Worm (Caenorhabditis elegans) whole organism, young adult: Measurements from ENCODE around the gene cest-13.

Experiments
- C06A6.2 ChIP-seq: fragments of 200-800 bp; sonication (Bioruptor generic); conservative IDR thresholded peaks from 2 replicates; pipeline ENCODE4 v1.3.6; 2022; ENCODE audit warnings: missing genetic modification characterization, missing compliant biosample characterization
- F39B2.1 ChIP-seq: fragments of 200-800 bp; sonication (Bioruptor generic); IDR thresholded peaks from 2 replicates; pipeline ENCODE4 v1.3.6; 2022; ENCODE audit warnings: missing genetic modification reagents, missing genetic modification characterization, missing compliant biosample characterization
- F49E8.2 ChIP-seq: sonication (generic microtip); optimal IDR thresholded peaks from 3 replicates; lab custom pipeline; 2017; ENCODE audit warnings: missing genetic modification characterization, mild to moderate bottlenecking, missing compliant biosample characterization, antibody characterized with exemption, moderate library complexity; ENCODE audit not compliant: insufficient read depth
- F52B5.7 ChIP-seq: sonication (generic microtip); optimal IDR thresholded peaks from 2 replicates; lab custom pipeline; 2016; ENCODE audit warnings: mild to moderate bottlenecking, missing genetic modification characterization, missing compliant biosample characterization
- T07F8.4 ChIP-seq: sonication (generic microtip); optimal IDR thresholded peaks from 2 replicates; lab custom pipeline; 2016; ENCODE audit warnings: mild to moderate bottlenecking, missing genetic modification characterization, moderate library complexity, missing compliant biosample characterization
- aptf-2 ChIP-seq: fragments of 200-800 bp; sonication (Bioruptor generic); conservative IDR thresholded peaks from 2 replicates; pipeline ENCODE4 v1.3.6; 2022; ENCODE audit warnings: missing genetic modification reagents, missing genetic modification characterization, missing compliant biosample characterization
- attf-3 ChIP-seq: fragments of 200-800 bp; sonication (Bioruptor generic); conservative IDR thresholded peaks from 2 replicates; pipeline ENCODE4 v1.3.6; 2022; ENCODE audit warnings: missing genetic modification reagents, missing genetic modification characterization, missing compliant biosample characterization
- attf-6 ChIP-seq: fragments of 200-800 bp; sonication (Bioruptor generic); IDR thresholded peaks from 2 replicates; pipeline ENCODE4 v1.3.6; 2022; ENCODE audit warnings: missing genetic modification reagents, missing genetic modification characterization, missing compliant biosample characterization
- ccch-3 ChIP-seq: fragments of 200-800 bp; sonication (Bioruptor generic); optimal IDR thresholded peaks from 2 replicates; lab custom pipeline; 2018; ENCODE audit warnings: mild to moderate bottlenecking, missing genetic modification characterization, missing compliant biosample characterization
- cebp-1 ChIP-seq, 2 experiments: fragments of 200-800 bp in 1 of 2; sonication (Bioruptor generic) in 1 of 2; sonication (generic microtip) in 1 of 2; IDR thresholded peaks in 1 of 2; optimal IDR thresholded peaks in 1 of 2; 2 replicates each; pipeline versions ENCODE4 v1.3.6 to Lab custom; 2017 to 2022; ENCODE audit warnings: missing compliant biosample characterization in 2 of 2, missing genetic modification characterization in 2 of 2, mild to moderate bottlenecking in 1 of 2, missing genetic modification reagents in 1 of 2, moderate library complexity in 1 of 2
- ceh-79 ChIP-seq: sonication (generic microtip); optimal IDR thresholded peaks from 2 replicates; lab custom pipeline; 2017; ENCODE audit warnings: mild to moderate bottlenecking, missing genetic modification characterization, missing compliant biosample characterization
- chd-7 ChIP-seq: sonication (generic microtip); optimal IDR thresholded peaks from 2 replicates; lab custom pipeline; 2016; ENCODE audit warnings: mild to moderate bottlenecking, missing genetic modification characterization, moderate library complexity, missing compliant biosample characterization
- die-1 ChIP-seq: sonication (generic microtip); optimal IDR thresholded peaks from 2 replicates; lab custom pipeline; 2016; ENCODE audit warnings: missing genotype, mild to moderate bottlenecking, missing genetic modification characterization, missing compliant biosample characterization
- dox-1 ChIP-seq: fragments of 200-800 bp; sonication (Bioruptor generic); IDR thresholded peaks from 2 replicates; pipeline ENCODE4 v1.3.6; 2022; ENCODE audit warnings: missing genetic modification reagents, missing genetic modification characterization, missing compliant biosample characterization
- egl-44 ChIP-seq: fragments of 200-800 bp; sonication (Bioruptor generic); IDR thresholded peaks from 2 replicates; pipeline ENCODE4 v1.3.6; 2022; ENCODE audit warnings: missing genetic modification reagents, missing genetic modification characterization, missing compliant biosample characterization
- ekl-4 ChIP-seq: fragments of 200-800 bp; sonication (Bioruptor generic); IDR thresholded peaks from 2 replicates; pipeline ENCODE4 v1.3.6; 2022; ENCODE audit warnings: missing genetic modification reagents, missing genetic modification characterization, missing compliant biosample characterization
- him-1 ChIP-seq: sonication (generic microtip); optimal IDR thresholded peaks from 2 replicates; lab custom pipeline; 2016; ENCODE audit warnings: missing genotype, missing genetic modification reagents, missing genetic modification characterization, missing compliant biosample characterization
- hlh-26 ChIP-seq: fragments of 200-800 bp; sonication (Bioruptor generic); conservative IDR thresholded peaks from 2 replicates; pipeline ENCODE4 v1.3.6; 2022; ENCODE audit warnings: missing genetic modification reagents, missing genetic modification characterization, missing compliant biosample characterization
- hmg-1.2 ChIP-seq: fragments of 200-800 bp; sonication (Bioruptor generic); IDR thresholded peaks from 2 replicates; pipeline ENCODE4 v1.3.6; 2022; ENCODE audit warnings: missing genetic modification reagents, missing genetic modification characterization, missing compliant biosample characterization
- hrde-1 ChIP-seq: sonication (generic microtip); optimal IDR thresholded peaks from 2 replicates; lab custom pipeline; 2016; ENCODE audit warnings: missing genetic modification characterization, mild to moderate bottlenecking, missing compliant biosample characterization, moderate library complexity, missing genotype, missing genetic modification reagents, borderline replicate concordance
- lin-26 ChIP-seq: fragments of 200-800 bp; sonication (Bioruptor generic); IDR thresholded peaks from 2 replicates; pipeline ENCODE4 v1.3.6; 2022; ENCODE audit warnings: missing genetic modification reagents, missing genetic modification characterization, missing compliant biosample characterization
- lin-35 ChIP-seq, 3 experiments: fragments of 150-350 bp in 2 of 3; sonication (generic microtip) in 1 of 3; optimal IDR thresholded peaks; 2 replicates each; lab custom pipeline; 2014 to 2018; ENCODE audit warnings: missing biosample characterization in 3 of 3, missing genetic modification characterization in 3 of 3, missing genetic modification reagents in 3 of 3
- madf-10 ChIP-seq: sonication (generic microtip); optimal IDR thresholded peaks from 2 replicates; lab custom pipeline; 2016; ENCODE audit warnings: mild to moderate bottlenecking, missing genetic modification characterization, missing compliant biosample characterization
- madf-6 ChIP-seq: fragments of 200-800 bp; sonication (Bioruptor generic); IDR thresholded peaks from 2 replicates; pipeline ENCODE4 v1.3.6; 2022; ENCODE audit warnings: missing genetic modification reagents, missing genetic modification characterization, missing compliant biosample characterization
- madf-8 ChIP-seq: fragments of 200-800 bp; sonication (Bioruptor generic); conservative IDR thresholded peaks from 2 replicates; pipeline ENCODE4 v1.3.6; 2022; ENCODE audit warnings: missing genetic modification reagents, missing genetic modification characterization, missing compliant biosample characterization
- mel-28 ChIP-seq: sonication (generic microtip); optimal IDR thresholded peaks from 2 replicates; lab custom pipeline; 2016; ENCODE audit warnings: borderline replicate concordance, mild to moderate bottlenecking, missing genetic modification characterization, missing compliant biosample characterization
- nhr-80 ChIP-seq: sonication (generic microtip); optimal IDR thresholded peaks from 2 replicates; lab custom pipeline; 2016; ENCODE audit warnings: missing genetic modification characterization, missing compliant biosample characterization
- nhr-90 ChIP-seq: sonication (generic microtip); optimal IDR thresholded peaks from 2 replicates; lab custom pipeline; 2016; ENCODE audit warnings: missing genotype, mild to moderate bottlenecking, missing genetic modification characterization, missing compliant biosample characterization
- rcor-1 ChIP-seq: fragments of 200-800 bp; sonication (Bioruptor generic); IDR thresholded peaks from 2 replicates; pipeline ENCODE4 v1.3.6; 2022; ENCODE audit warnings: missing genetic modification reagents, missing genetic modification characterization, missing compliant biosample characterization
- rpc-1 ChIP-seq, 2 experiments: fragments of 150-350 bp in 1 of 2; sonication (generic microtip) in 1 of 2; optimal IDR thresholded peaks; 2 replicates each; lab custom pipeline; 2014 to 2018; ENCODE audit warnings: missing biosample characterization in 1 of 2, missing genetic modification characterization in 1 of 2, missing genetic modification reagents in 1 of 2, missing genotype in 1 of 2
- sdz-38 ChIP-seq: sonication (generic microtip); optimal IDR thresholded peaks from 2 replicates; lab custom pipeline; 2016; ENCODE audit warnings: missing genotype, missing genetic modification characterization, missing compliant biosample characterization
- snpc-1.3 ChIP-seq: sonication (generic microtip); optimal IDR thresholded peaks from 2 replicates; lab custom pipeline; 2017; ENCODE audit warnings: missing genetic modification characterization, mild to moderate bottlenecking, missing compliant biosample characterization, antibody characterized with exemption, moderate library complexity, missing genotype, missing genetic modification reagents; ENCODE audit not compliant: insufficient read depth
- snpc-4 ChIP-seq, 5 experiments: fragments of 150-350 bp in 1 of 5; sonication (generic microtip) in 4 of 5; optimal IDR thresholded peaks; 2 replicates each; lab custom pipeline; 2014 to 2018; ENCODE audit warnings: missing genetic modification characterization in 5 of 5, missing biosample characterization in 3 of 5, antibody characterized with exemption in 2 of 5, mild to moderate bottlenecking in 2 of 5, missing compliant biosample characterization in 2 of 5, missing genotype in 2 of 5, moderate library complexity in 2 of 5, missing genetic modification reagents in 1 of 5
- sptf-2 ChIP-seq: fragments of 200-800 bp; sonication (Bioruptor generic); optimal IDR thresholded peaks from 2 replicates; lab custom pipeline; 2018; ENCODE audit warnings: mild to moderate bottlenecking, missing genetic modification characterization, missing compliant biosample characterization
- tbp1 ChIP-seq: fragments of 200-800 bp; sonication (Bioruptor generic); optimal IDR thresholded peaks from 2 replicates; lab custom pipeline; 2018; ENCODE audit warnings: mild to moderate bottlenecking, missing genetic modification characterization, missing compliant biosample characterization
- xnd-1 ChIP-seq: sonication (generic microtip); optimal IDR thresholded peaks from 2 replicates; lab custom pipeline; 2016; ENCODE audit warnings: missing genotype, missing genetic modification reagents, missing genetic modification characterization, missing compliant biosample characterization
- ztf-18 ChIP-seq: sonication (generic microtip); optimal IDR thresholded peaks from 2 replicates; lab custom pipeline; 2016; ENCODE audit warnings: missing genotype, mild to moderate bottlenecking, missing genetic modification characterization, missing compliant biosample characterization
- ztf-26 ChIP-seq: sonication (generic microtip); optimal IDR thresholded peaks from 2 replicates; lab custom pipeline; 2017; ENCODE audit warnings: missing genetic modification characterization, missing compliant biosample characterization

Gene cest-13

DNA sequence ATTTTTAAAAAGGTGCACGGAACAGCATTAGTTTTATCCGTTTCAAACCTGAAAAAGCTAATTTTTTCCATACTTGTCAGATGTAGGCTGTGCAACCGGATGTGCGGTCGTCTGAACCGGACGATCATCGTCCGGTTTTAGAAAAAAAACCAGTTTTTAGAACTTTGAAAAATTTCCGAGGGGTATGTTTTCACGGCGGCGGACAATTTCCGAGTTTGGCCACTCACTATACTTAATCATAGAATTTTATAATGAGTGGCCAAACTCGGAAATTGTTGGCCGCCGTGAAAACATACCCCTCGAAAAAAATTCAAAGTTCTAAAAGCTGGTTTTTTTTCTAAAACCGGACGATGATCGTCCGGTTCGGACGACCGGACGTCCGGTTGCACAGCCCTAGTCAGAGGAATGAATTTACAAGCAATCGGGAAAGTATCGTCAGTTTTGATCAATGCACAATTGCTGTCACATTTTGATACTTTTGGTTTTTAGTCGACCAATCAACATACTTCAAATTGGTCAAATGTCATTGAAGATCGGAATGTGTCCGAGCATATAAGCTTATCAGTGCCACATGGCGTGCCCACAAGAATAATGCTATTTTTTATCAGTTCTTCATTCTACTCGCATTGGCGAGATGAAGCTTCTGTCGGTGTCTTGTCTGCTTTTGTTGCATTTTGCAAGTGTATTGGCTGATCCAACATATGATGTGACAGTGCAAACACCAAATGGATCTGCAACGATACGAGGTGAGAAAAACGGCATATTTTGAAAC is at the start of gene cest-13:
cest-13 (plus strand) TSS at position 562 of the 772 bp plus-strand sequence.
- TF ChIP-seq ztf-26 (tag; lab: Kevin White, UChicago) (no peak), ekl-4 (no peak), C06A6.2 (no peak), nhr-80 (tag; lab: Kevin White, UChicago) (peak; percentile 71), dox-1 (GFP tag; lab: Robert Waterston, UW) (peak; percentile 50), F52B5.7 (tag; lab: Kevin White, UChicago) (no peak), hmg-1.2 (GFP tag; lab: Robert Waterston, UW) (peak; percentile 48), madf-6 (GFP tag; lab: Robert Waterston, UW) (no peak), tbp1 (GFP tag; lab: Kevin White, UChicago) (peak; percentile 3), snpc-4 (GFP tag; optimal IDR thresholded peaks at IDR 0.05; lab: Kevin White, UChicago) (no peak), snpc-4 (tag; optimal IDR thresholded peaks at IDR 0.05; lab: Kevin White, UChicago) (peak in 2 of 4 experiments; percentile 80 to 86)

DNA sequence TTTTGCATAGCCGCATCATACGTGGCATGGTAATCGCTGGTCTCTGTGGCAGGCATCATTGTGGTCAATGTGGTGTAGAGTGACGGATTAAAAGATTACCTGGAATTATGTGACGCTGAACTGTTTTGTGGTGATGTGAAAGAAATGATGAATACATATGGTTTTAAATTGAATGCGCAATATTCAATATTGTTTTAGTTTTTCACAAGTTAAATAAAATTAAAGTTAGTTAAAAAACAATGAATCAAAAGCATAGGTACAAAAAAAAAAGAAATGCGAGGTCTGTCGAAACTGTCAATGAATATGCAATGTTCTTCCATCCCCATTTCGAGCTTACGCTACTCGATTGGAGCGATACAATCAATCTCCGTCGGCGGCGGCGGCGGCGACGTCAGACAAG is 48.1 kb upstream of the cest-13 start, which contains the start of gene K02D3.2:
K02D3.2 (minus strand) TSS at position 101 of the 400 bp plus-strand sequence.
- no peak for TF ChIP-seq sdz-38
- TF ChIP-seq chd-7 (tag; lab: Kevin White, UChicago): no peak

DNA sequence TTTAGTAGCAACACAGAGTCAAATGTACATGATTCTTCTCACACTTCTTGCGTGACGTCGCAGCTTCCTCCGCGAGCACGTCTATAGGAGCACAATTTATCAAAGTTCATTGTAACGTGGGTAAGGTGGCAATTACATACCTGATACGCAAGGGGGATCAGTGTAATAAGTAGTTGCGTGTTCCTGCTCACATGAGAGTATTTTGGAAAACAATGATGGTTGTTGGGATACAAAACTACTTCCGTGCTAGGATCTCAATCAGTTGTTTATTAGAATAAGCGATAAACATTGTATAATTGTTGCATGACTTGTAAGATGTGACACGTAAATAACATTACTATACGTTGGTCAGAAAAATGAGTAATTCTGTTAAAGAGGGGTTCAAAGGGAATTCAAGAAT is 47.0 kb upstream of the cest-13 start:
- no peak for TF ChIP-seq nhr-80 (tag; lab: Kevin White, UChicago)

DNA sequence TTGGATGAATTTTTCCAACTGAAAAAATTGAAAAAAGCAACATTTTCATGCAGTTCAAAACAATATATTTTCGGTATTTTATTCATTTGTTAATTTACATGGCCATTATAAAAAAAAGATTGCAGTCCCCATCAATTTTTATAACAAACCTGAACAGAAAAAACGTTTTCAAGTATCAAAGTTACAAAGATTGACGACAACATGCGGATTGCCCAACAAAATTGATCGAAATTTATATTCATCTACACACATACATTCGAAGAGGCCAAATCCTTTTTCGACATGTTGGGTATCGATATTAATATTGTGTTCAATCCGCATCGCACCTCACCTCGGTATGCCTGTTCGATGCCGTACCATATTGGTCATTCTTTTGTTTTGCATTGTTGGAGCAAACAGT is 46.2 kb upstream of the cest-13 start, which contains the start of gene K11E4.1:
K11E4.1 (plus strand) TSS at position 301 of the 400 bp plus-strand sequence.
- TF ChIP-seq madf-8 (GFP tag; lab: Robert Waterston, UW) (no peak), lin-35 (GFP tag; optimal IDR thresholded peaks at IDR 0.05; lab: Kevin White, UChicago) (no peak), cebp-1 (GFP tag; IDR thresholded peaks at IDR 0.05; lab: Robert Waterston, UW) (no peak), cebp-1 (tag; optimal IDR thresholded peaks at IDR 0.05; lab: Kevin White, UChicago) (no peak), attf-3 (GFP tag; lab: Robert Waterston, UW) (no peak), ceh-79 (no peak), egl-44 (GFP tag; lab: Robert Waterston, UW) (no peak), F49E8.2 (no peak)

DNA sequence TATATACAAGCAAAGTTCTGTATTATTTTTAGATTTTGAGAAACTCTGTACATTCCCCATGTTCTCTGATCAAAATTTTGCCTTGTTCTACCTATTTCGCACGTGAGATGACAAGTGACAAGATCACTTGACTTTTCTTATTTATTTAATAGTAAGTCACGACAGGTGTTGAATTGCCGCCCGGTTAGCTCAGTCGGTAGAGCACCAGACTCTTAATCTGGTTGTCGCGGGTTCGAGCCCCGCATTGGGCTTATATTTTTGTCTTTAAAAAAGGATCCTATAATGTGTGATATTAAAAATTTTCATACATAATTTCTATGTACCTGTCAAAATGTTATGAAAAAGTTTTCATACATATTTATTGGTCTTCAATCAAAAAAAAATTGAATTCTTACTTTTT is 45.3 kb upstream of the cest-13 start:
- TF ChIP-seq aptf-2 (no peak), sptf-2 (GFP tag; lab: Kevin White, UChicago) (peak; percentile 72), ztf-18 (tag; lab: Kevin White, UChicago) (peak; percentile 61), ceh-79 (peak; percentile 7), F39B2.1 (no peak), mel-28 (tag; lab: Kevin White, UChicago) (no peak), lin-26 (GFP tag; lab: Robert Waterston, UW) (peak; percentile 82), him-1 (peak; percentile 59), ccch-3 (GFP tag; lab: Kevin White, UChicago) (no peak), hmg-1.2 (GFP tag; lab: Robert Waterston, UW) (peak; percentile 56), die-1 (tag; lab: Kevin White, UChicago) (peak; percentile 78), hlh-26 (no peak), hrde-1 (tag; lab: Kevin White, UChicago) (peak; percentile 37), rcor-1 (peak; percentile 29; the same call in 1 of the 2 replicates), ztf-26 (tag; lab: Kevin White, UChicago) (peak; percentile 7), rpc-1 (optimal IDR thresholded peaks at IDR 0.05; lab: Kevin White, UChicago) (peak; percentile 79), rpc-1 (tag; optimal IDR thresholded peaks at IDR 0.05; lab: Kevin White, UChicago) (peak; percentile 87), snpc-1.3 (tag; lab: Kevin White, UChicago) (peak; percentile 48), nhr-90 (peak; percentile 71), attf-6 (GFP tag; lab: Robert Waterston, UW) (peak; percentile 65; the same call in 1 of the 2 replicates), xnd-1 (no peak), T07F8.4 (tag; lab: Kevin White, UChicago) (peak; percentile 7), madf-10 (peak; percentile 48)
